Worm (Caenorhabditis elegans) whole organism, young adult: ENCODE measurements around the gene pan-1.

ENCODE experiments used
- B0035.1 ChIP-seq: sonication (generic microtip); optimal IDR thresholded peaks from 2 replicates; lab custom pipeline; 2016; ENCODE audit warnings: missing genetic modification characterization, mild to moderate bottlenecking, missing compliant biosample characterization, missing genotype, missing genetic modification reagents
- B0336.3 ChIP-seq: fragments of 200-800 bp; sonication (Bioruptor generic); IDR thresholded peaks from 2 replicates; pipeline ENCODE4 v1.3.6; 2022; ENCODE audit warnings: missing genetic modification characterization, missing compliant biosample characterization
- C06A6.2 ChIP-seq: fragments of 200-800 bp; sonication (Bioruptor generic); conservative IDR thresholded peaks from 2 replicates; pipeline ENCODE4 v1.3.6; 2022; ENCODE audit warnings: missing genetic modification characterization, missing compliant biosample characterization
- C17E4.6 ChIP-seq: fragments of 200-800 bp; sonication (Bioruptor generic); IDR thresholded peaks from 2 replicates; pipeline ENCODE4 v1.3.6; 2022; ENCODE audit warnings: missing genetic modification reagents, missing genetic modification characterization, missing compliant biosample characterization
- D2030.7 ChIP-seq: fragments of 200-800 bp; sonication (Bioruptor generic); IDR thresholded peaks from 2 replicates; pipeline ENCODE4 v1.3.6; 2022; ENCODE audit warnings: missing genetic modification reagents, missing genetic modification characterization, missing compliant biosample characterization
- F39B2.1 ChIP-seq: fragments of 200-800 bp; sonication (Bioruptor generic); IDR thresholded peaks from 2 replicates; pipeline ENCODE4 v1.3.6; 2022; ENCODE audit warnings: missing genetic modification reagents, missing genetic modification characterization, missing compliant biosample characterization
- F57C9.4 ChIP-seq: sonication (generic microtip); optimal IDR thresholded peaks from 2 replicates; lab custom pipeline; 2017; ENCODE audit warnings: mild to moderate bottlenecking, missing genetic modification characterization, missing compliant biosample characterization
- K11D2.4 ChIP-seq: fragments of 200-800 bp; sonication (Bioruptor generic); IDR thresholded peaks from 2 replicates; pipeline ENCODE4 v1.3.6; 2022; ENCODE audit warnings: missing genetic modification reagents, missing genetic modification characterization, missing compliant biosample characterization
- Y67H2A.10 ChIP-seq: fragments of 200-800 bp; sonication (Bioruptor generic); conservative IDR thresholded peaks from 2 replicates; pipeline ENCODE4 v1.3.6; 2022; ENCODE audit warnings: missing genetic modification reagents, missing genetic modification characterization, missing compliant biosample characterization
- Y95B8A.8 ChIP-seq: fragments of 200-800 bp; sonication (Bioruptor generic); IDR thresholded peaks from 2 replicates; pipeline ENCODE4 v1.3.6; 2022; ENCODE audit warnings: missing genetic modification reagents, missing genetic modification characterization, missing compliant biosample characterization
- ama-1 ChIP-seq, 3 experiments: fragments of 150-350 bp in 1 of 3; sonication (generic microtip) in 2 of 3; optimal IDR thresholded peaks; 2 replicates each; lab custom pipeline; 2014 to 2018; ENCODE audit warnings: missing biosample characterization in 2 of 3, missing genetic modification characterization in 2 of 3, missing genetic modification reagents in 2 of 3
- ccch-3 ChIP-seq: fragments of 200-800 bp; sonication (Bioruptor generic); optimal IDR thresholded peaks from 2 replicates; lab custom pipeline; 2018; ENCODE audit warnings: mild to moderate bottlenecking, missing genetic modification characterization, missing compliant biosample characterization
- cebp-1 ChIP-seq, 2 experiments: fragments of 200-800 bp in 1 of 2; sonication (Bioruptor generic) in 1 of 2; sonication (generic microtip) in 1 of 2; IDR thresholded peaks in 1 of 2; optimal IDR thresholded peaks in 1 of 2; 2 replicates each; pipeline versions ENCODE4 v1.3.6 to Lab custom; 2017 to 2022; ENCODE audit warnings: missing compliant biosample characterization in 2 of 2, missing genetic modification characterization in 2 of 2, mild to moderate bottlenecking in 1 of 2, missing genetic modification reagents in 1 of 2, moderate library complexity in 1 of 2
- ceh-100 ChIP-seq: fragments of 200-800 bp; sonication (Bioruptor generic); IDR thresholded peaks from 2 replicates; pipeline ENCODE4 v1.3.6; 2022; ENCODE audit warnings: missing genetic modification reagents, missing genetic modification characterization, missing compliant biosample characterization
- ceh-79 ChIP-seq: sonication (generic microtip); optimal IDR thresholded peaks from 2 replicates; lab custom pipeline; 2017; ENCODE audit warnings: mild to moderate bottlenecking, missing genetic modification characterization, missing compliant biosample characterization
- dpff-1 ChIP-seq: sonication (generic microtip); optimal IDR thresholded peaks from 2 replicates; lab custom pipeline; 2017; ENCODE audit warnings: mild to moderate bottlenecking, missing genetic modification characterization, missing compliant biosample characterization
- efl-1 ChIP-seq: fragments of 150-350 bp; optimal IDR thresholded peaks from 2 replicates; lab custom pipeline; 2014; ENCODE audit warnings: missing biosample characterization, missing genetic modification reagents, missing genetic modification characterization
- egl-44 ChIP-seq: fragments of 200-800 bp; sonication (Bioruptor generic); IDR thresholded peaks from 2 replicates; pipeline ENCODE4 v1.3.6; 2022; ENCODE audit warnings: missing genetic modification reagents, missing genetic modification characterization, missing compliant biosample characterization
- egrh-3 ChIP-seq: fragments of 200-800 bp; sonication (Bioruptor generic); IDR thresholded peaks from 2 replicates; pipeline ENCODE4 v1.3.6; 2022; ENCODE audit warnings: missing genetic modification reagents, missing genetic modification characterization, missing compliant biosample characterization
- fkh-3 ChIP-seq: sonication (generic microtip); optimal IDR thresholded peaks from 2 replicates; lab custom pipeline; 2016; ENCODE audit warnings: mild to moderate bottlenecking, missing genetic modification characterization, missing compliant biosample characterization
- gei-17 ChIP-seq: fragments of 200-800 bp; sonication (Bioruptor generic); optimal IDR thresholded peaks from 2 replicates; lab custom pipeline; 2018; ENCODE audit warnings: mild to moderate bottlenecking, missing genetic modification characterization, missing compliant biosample characterization
- hsf-1 ChIP-seq: fragments of 200-800 bp; sonication (Bioruptor generic); IDR thresholded peaks from 2 replicates; pipeline ENCODE4 v1.3.6; 2022; ENCODE audit warnings: missing genetic modification reagents, missing genetic modification characterization, missing compliant biosample characterization
- let-607 ChIP-seq, 2 experiments: fragments of 200-800 bp in 1 of 2; sonication (Bioruptor generic) in 1 of 2; sonication (generic microtip) in 1 of 2; optimal IDR thresholded peaks; 2 replicates each; lab custom pipeline; 2016 to 2018; ENCODE audit warnings: mild to moderate bottlenecking in 2 of 2, missing compliant biosample characterization in 2 of 2, missing genetic modification characterization in 2 of 2, moderate library complexity in 2 of 2, missing genotype in 1 of 2
- lir-1 ChIP-seq: fragments of 200-800 bp; sonication (Bioruptor generic); conservative IDR thresholded peaks from 2 replicates; pipeline ENCODE4 v1.3.6; 2022; ENCODE audit warnings: missing genetic modification reagents, missing genetic modification characterization, missing compliant biosample characterization
- madf-3 ChIP-seq: fragments of 200-800 bp; sonication (Bioruptor generic); IDR thresholded peaks from 2 replicates; pipeline ENCODE4 v1.3.6; 2022; ENCODE audit warnings: missing genetic modification reagents, missing genetic modification characterization, missing compliant biosample characterization
- madf-8 ChIP-seq: fragments of 200-800 bp; sonication (Bioruptor generic); conservative IDR thresholded peaks from 2 replicates; pipeline ENCODE4 v1.3.6; 2022; ENCODE audit warnings: missing genetic modification reagents, missing genetic modification characterization, missing compliant biosample characterization
- mcd-1 ChIP-seq: fragments of 200-800 bp; sonication (Bioruptor generic); IDR thresholded peaks from 2 replicates; pipeline ENCODE4 v1.3.6; 2022; ENCODE audit warnings: missing genetic modification reagents, missing genetic modification characterization, missing compliant biosample characterization
- nhr-80 ChIP-seq: sonication (generic microtip); optimal IDR thresholded peaks from 2 replicates; lab custom pipeline; 2016; ENCODE audit warnings: missing genetic modification characterization, missing compliant biosample characterization
- snpc-4 ChIP-seq, 5 experiments: fragments of 150-350 bp in 1 of 5; sonication (generic microtip) in 4 of 5; optimal IDR thresholded peaks; 2 replicates each; lab custom pipeline; 2014 to 2018; ENCODE audit warnings: missing genetic modification characterization in 5 of 5, missing biosample characterization in 3 of 5, antibody characterized with exemption in 2 of 5, mild to moderate bottlenecking in 2 of 5, missing compliant biosample characterization in 2 of 5, missing genotype in 2 of 5, moderate library complexity in 2 of 5, missing genetic modification reagents in 1 of 5
- tbp1 ChIP-seq: fragments of 200-800 bp; sonication (Bioruptor generic); optimal IDR thresholded peaks from 2 replicates; lab custom pipeline; 2018; ENCODE audit warnings: mild to moderate bottlenecking, missing genetic modification characterization, missing compliant biosample characterization
- tbx-9 ChIP-seq: sonication (generic microtip); optimal IDR thresholded peaks from 2 replicates; lab custom pipeline; 2016; ENCODE audit warnings: borderline replicate concordance, missing genetic modification characterization, inconsistent platforms, missing compliant biosample characterization
- xnd-1 ChIP-seq: sonication (generic microtip); optimal IDR thresholded peaks from 2 replicates; lab custom pipeline; 2016; ENCODE audit warnings: missing genotype, missing genetic modification reagents, missing genetic modification characterization, missing compliant biosample characterization
- zim-3 ChIP-seq: sonication (generic microtip); optimal IDR thresholded peaks from 2 replicates; lab custom pipeline; 2017; ENCODE audit warnings: mild to moderate bottlenecking, missing genetic modification characterization, moderate library complexity, missing compliant biosample characterization
- ztf-22 ChIP-seq: fragments of 200-800 bp; sonication (Bioruptor generic); optimal IDR thresholded peaks from 2 replicates; lab custom pipeline; 2018; ENCODE audit warnings: mild to moderate bottlenecking, missing genetic modification characterization, moderate library complexity, missing compliant biosample characterization
- ztf-25 ChIP-seq: fragments of 200-800 bp; sonication (Bioruptor generic); IDR thresholded peaks from 2 replicates; pipeline ENCODE4 v1.3.6; 2022; ENCODE audit warnings: missing genetic modification reagents, missing genetic modification characterization, missing compliant biosample characterization
- ztf-3 ChIP-seq: fragments of 200-800 bp; sonication (Bioruptor generic); optimal IDR thresholded peaks from 2 replicates; lab custom pipeline; 2018; ENCODE audit warnings: mild to moderate bottlenecking, missing genetic modification characterization, missing compliant biosample characterization

pan-1 gene

ce11 chrIII:4560393-4560890 is 2.1 kb upstream of the pan-1 start (continued):
- no peak for TF ChIP-seq C17E4.6 (GFP tag; lab: Robert Waterston, UW)
- TF ChIP-seq tbp1 (GFP tag; lab: Kevin White, UChicago), result peak; percentile 17
- no peak for TF ChIP-seq ccch-3
- TF ChIP-seq fkh-3 (tag; lab: Kevin White, UChicago), result no peak
- no peak for TF ChIP-seq ama-1 (optimal IDR thresholded peaks at IDR 0.05; lab: Kevin White, UChicago)
- TF ChIP-seq ama-1 (GFP tag; optimal IDR thresholded peaks at IDR 0.05; lab: Kevin White, UChicago), result no peak
- no peak for TF ChIP-seq B0035.1
- no peak for TF ChIP-seq F39B2.1 (GFP tag; lab: Robert Waterston, UW)
- no peak for TF ChIP-seq ztf-25
- TF ChIP-seq hsf-1 (GFP tag; lab: Robert Waterston, UW), result no peak; the same call in 1 of the 2 replicates
- no peak for TF ChIP-seq xnd-1 (tag; lab: Kevin White, UChicago)
- TF ChIP-seq dpff-1, result no peak
- TF ChIP-seq madf-3 (GFP tag; lab: Robert Waterston, UW), result no peak
- peak; percentile 50 for TF ChIP-seq mcd-1 (GFP tag; lab: Robert Waterston, UW)
- no peak for TF ChIP-seq snpc-4 (GFP tag; optimal IDR thresholded peaks at IDR 0.05; lab: Kevin White, UChicago)
- peak in 2 of 4 experiments; percentile 6 to 10 for TF ChIP-seq snpc-4 (tag; optimal IDR thresholded peaks at IDR 0.05; lab: Kevin White, UChicago)
- no peak for TF ChIP-seq ceh-100 (GFP tag; lab: Robert Waterston, UW)
- TF ChIP-seq let-607 (tag; optimal IDR thresholded peaks at IDR 0.05; lab: Kevin White, UChicago), result no peak
- TF ChIP-seq K11D2.4 (GFP tag; lab: Robert Waterston, UW), result no peak
- TF ChIP-seq gei-17 (GFP tag; lab: Kevin White, UChicago), result no peak
- TF ChIP-seq cebp-1 (GFP tag; IDR thresholded peaks at IDR 0.05; lab: Robert Waterston, UW), result no peak
- TF ChIP-seq cebp-1 (tag; optimal IDR thresholded peaks at IDR 0.05; lab: Kevin White, UChicago), result peak; percentile 53
- TF ChIP-seq lir-1 (GFP tag; lab: Robert Waterston, UW), result no peak
- TF ChIP-seq F57C9.4 (tag; lab: Kevin White, UChicago), result no peak
- no peak for TF ChIP-seq Y67H2A.10
- TF ChIP-seq B0336.3 (GFP tag; lab: Robert Waterston, UW), result peak; percentile 64
- TF ChIP-seq C06A6.2 (GFP tag; lab: Robert Waterston, UW), result 0 out of 2 replicates have a peak, but pooled peaks have one; percentile 49
- TF ChIP-seq efl-1 (GFP tag; lab: Kevin White, UChicago), result no peak
- TF ChIP-seq ztf-22 (GFP tag; lab: Kevin White, UChicago), result peak; percentile 22
- no peak for TF ChIP-seq ztf-3 (GFP tag; lab: Kevin White, UChicago)
- TF ChIP-seq Y95B8A.8 (GFP tag; lab: Robert Waterston, UW), result no peak
- no peak for TF ChIP-seq tbx-9 (tag; lab: Kevin White, UChicago)

- TF ChIP-seq egl-44, result no peak
- no peak for TF ChIP-seq zim-3
- no peak for TF ChIP-seq D2030.7 (GFP tag; lab: Robert Waterston, UW)
- peak; percentile 43 for TF ChIP-seq nhr-80 (tag; lab: Kevin White, UChicago)
These were observed 1.3 kb upstream of the pan-1 start for ce11 chrIII:4561286-4561685.

- TF ChIP-seq madf-8 (no peak), ceh-79 (no peak), egrh-3 (no peak)
These were observed 5.5 kb downstream of the pan-1 start, which contains the start of gene mlcd-1 for ce11 chrIII:4568030-4568429. Gene mlcd-1, minus strand, starts transcription at chrIII:4568130.
